Fruit fly (Drosophila melanogaster) whole organism, embryonic: Measurements from ENCODE around the gene Cpr11A.

Source experiments
- B-H1 ChIP-seq: fragments of 200-800 bp; sonication (Bioruptor generic); IDR thresholded peaks from 3 replicates; pipeline ENCODE4 v1.3.6; 2022; ENCODE audit warnings: missing biosample characterization, missing genetic modification characterization
- CG1233 ChIP-seq: fragments of 200-800 bp; sonication (Bioruptor generic); optimal IDR thresholded peaks from 4 replicates; lab custom pipeline; 2018; ENCODE audit warnings: missing biosample characterization, mild to moderate bottlenecking, missing genetic modification characterization
- CG12659 ChIP-seq: fragments of 200-800 bp; sonication (Bioruptor generic); optimal IDR thresholded peaks from 3 replicates; lab custom pipeline; 2017; ENCODE audit warnings: mild to moderate bottlenecking, missing biosample characterization, missing genetic modification reagents, missing genetic modification characterization
- CG12769 ChIP-seq: fragments of 200-800 bp; sonication (Bioruptor generic); optimal IDR thresholded peaks from 2 replicates; lab custom pipeline; 2019; ENCODE audit warnings: missing biosample characterization, mild to moderate bottlenecking, missing genetic modification characterization, moderate library complexity
- CG15601 ChIP-seq: fragments of 200-800 bp; sonication (Bioruptor generic); optimal IDR thresholded peaks from 3 replicates; lab custom pipeline; 2019; ENCODE audit warnings: missing biosample characterization, mild to moderate bottlenecking, missing genetic modification characterization, moderate library complexity
- CG17385 ChIP-seq: fragments of 200-800 bp; sonication (Bioruptor generic); optimal IDR thresholded peaks from 3 replicates; lab custom pipeline; 2018; ENCODE audit warnings: missing biosample characterization, mild to moderate bottlenecking, missing genetic modification characterization
- CG18476 ChIP-seq: fragments of 200-800 bp; sonication (Bioruptor generic); optimal IDR thresholded peaks from 2 replicates; lab custom pipeline; 2016; ENCODE audit warnings: missing biosample characterization, mild to moderate bottlenecking, missing genetic modification characterization
- CG2712 ChIP-seq: fragments of 200-800 bp; optimal IDR thresholded peaks from 3 replicates; lab custom pipeline; 2019; ENCODE audit warnings: missing biosample characterization, mild to moderate bottlenecking, missing genetic modification characterization, moderate library complexity
- CG30431 ChIP-seq: fragments of 200-800 bp; sonication (Bioruptor generic); optimal IDR thresholded peaks from 2 replicates; lab custom pipeline; 2017; ENCODE audit warnings: missing biosample characterization, missing genetic modification characterization
- CG32772 ChIP-seq: fragments of 200-800 bp; sonication (Bioruptor generic); IDR thresholded peaks from 2 replicates; pipeline ENCODE4 v1.3.6; 2022; ENCODE audit warnings: missing biosample characterization, missing genetic modification characterization
- CG4282 ChIP-seq: fragments of 200-800 bp; sonication (Bioruptor generic); optimal IDR thresholded peaks from 2 replicates; lab custom pipeline; 2016; ENCODE audit warnings: missing biosample characterization, missing genetic modification characterization
- CG4360 ChIP-seq: fragments of 200-800 bp; sonication (Bioruptor generic); IDR thresholded peaks from 2 replicates; pipeline ENCODE4 v1.3.6; 2022; ENCODE audit warnings: missing biosample characterization, missing genetic modification characterization
- CG4820 ChIP-seq: fragments of 200-800 bp; sonication (Bioruptor generic); optimal IDR thresholded peaks from 3 replicates; lab custom pipeline; 2016; ENCODE audit warnings: missing biosample characterization, missing genetic modification characterization
- CG6689 ChIP-seq: fragments of 200-800 bp; sonication (Bioruptor generic); IDR thresholded peaks from 2 replicates; pipeline ENCODE4 v1.3.6; 2022; ENCODE audit warnings: missing biosample characterization, missing genetic modification characterization
- CG7745 ChIP-seq: fragments of 200-800 bp; sonication (Bioruptor generic); optimal IDR thresholded peaks from 2 replicates; lab custom pipeline; 2018; ENCODE audit warnings: missing biosample characterization, mild to moderate bottlenecking, missing genetic modification characterization, moderate library complexity
- CG9932 ChIP-seq: fragments of 200-800 bp; sonication (Bioruptor generic); IDR thresholded peaks from 2 replicates; pipeline ENCODE4 v1.3.6; 2022; ENCODE audit warnings: missing biosample characterization, missing genetic modification characterization
- CoRest ChIP-seq: fragments of 200-800 bp; sonication (Bioruptor generic); optimal IDR thresholded peaks from 3 replicates; lab custom pipeline; 2018; ENCODE audit warnings: missing biosample characterization, mild to moderate bottlenecking, missing genetic modification characterization, moderate library complexity
- D19B ChIP-seq: fragments of 200-800 bp; sonication (Bioruptor generic); optimal IDR thresholded peaks from 2 replicates; lab custom pipeline; 2017; ENCODE audit warnings: missing biosample characterization, mild to moderate bottlenecking, missing genetic modification characterization
- Deaf1 ChIP-seq: fragments of 200-800 bp; optimal IDR thresholded peaks from 3 replicates; lab custom pipeline; 2019; ENCODE audit warnings: missing biosample characterization, mild to moderate bottlenecking, missing genetic modification characterization, moderate library complexity
- Gsc ChIP-seq: fragments of 200-800 bp; sonication (Bioruptor generic); IDR thresholded peaks from 2 replicates; pipeline ENCODE4 v1.3.6; 2022; ENCODE audit warnings: missing biosample characterization, missing genetic modification characterization
- Hr78 ChIP-seq, 2 experiments: fragments of 200-800 bp in 1 of 2; fragments of >200 bp in 1 of 2; sonication (Bioruptor generic) in 1 of 2; optimal IDR thresholded peaks; 2 replicates each; lab custom pipeline; 2017 to 2019; ENCODE audit warnings: missing biosample characterization in 2 of 2, missing genetic modification characterization in 2 of 2, mild to moderate bottlenecking in 1 of 2, moderate library complexity in 1 of 2
- MESR4 ChIP-seq: fragments of 200-800 bp; sonication (Bioruptor generic); optimal IDR thresholded peaks from 2 replicates; lab custom pipeline; 2018; ENCODE audit warnings: missing biosample characterization, mild to moderate bottlenecking, missing genetic modification characterization, moderate library complexity
- NC2β ChIP-seq: fragments of 200-800 bp; sonication (Bioruptor generic); optimal IDR thresholded peaks from 2 replicates; lab custom pipeline; 2016; ENCODE audit warnings: missing biosample characterization, missing genetic modification characterization
- Rfx ChIP-seq: fragments of 200-800 bp; sonication (Bioruptor generic); IDR thresholded peaks from 2 replicates; pipeline ENCODE4 v1.3.6; 2022; ENCODE audit warnings: missing biosample characterization, missing genetic modification characterization
- Side ChIP-seq: fragments of 200-800 bp; sonication (Bioruptor generic); optimal IDR thresholded peaks from 2 replicates; lab custom pipeline; 2016; ENCODE audit warnings: missing biosample characterization, missing genetic modification characterization
- Sox100B ChIP-seq: fragments of 200-800 bp; sonication (Bioruptor generic); optimal IDR thresholded peaks from 3 replicates; lab custom pipeline; 2018; ENCODE audit warnings: missing biosample characterization, mild to moderate bottlenecking, missing genetic modification characterization
- Ssrp ChIP-seq: fragments of 200-800 bp; sonication (Bioruptor generic); optimal IDR thresholded peaks from 2 replicates; lab custom pipeline; 2018; ENCODE audit warnings: missing biosample characterization, mild to moderate bottlenecking, missing genetic modification characterization, moderate library complexity
- Xrp1 ChIP-seq: fragments of 200-800 bp; sonication (Bioruptor generic); IDR thresholded peaks from 2 replicates; pipeline ENCODE4 v1.3.6; 2022; ENCODE audit warnings: missing biosample characterization, missing genetic modification characterization
- ap ChIP-seq: fragments of 200-800 bp; sonication (Bioruptor generic); IDR thresholded peaks from 2 replicates; pipeline ENCODE4 v1.3.6; 2022; ENCODE audit warnings: missing biosample characterization, missing genetic modification characterization
- cato ChIP-seq: fragments of 200-800 bp; sonication (Bioruptor generic); optimal IDR thresholded peaks from 2 replicates; lab custom pipeline; 2016; ENCODE audit warnings: missing biosample characterization, missing genetic modification characterization, borderline replicate concordance
- crol ChIP-seq: fragments of 200-800 bp; sonication (Bioruptor generic); IDR thresholded peaks from 2 replicates; pipeline ENCODE4 v1.3.6; 2022; ENCODE audit warnings: missing biosample characterization, missing genetic modification characterization
- cwo ChIP-seq: fragments of 200-800 bp; sonication (Bioruptor generic); optimal IDR thresholded peaks from 3 replicates; lab custom pipeline; 2017; ENCODE audit warnings: missing biosample characterization, missing genetic modification characterization, mild to moderate bottlenecking, moderate library complexity, missing genetic modification reagents
- danr ChIP-seq: fragments of 200-800 bp; sonication (Bioruptor generic); IDR thresholded peaks from 2 replicates; pipeline ENCODE4 v1.3.6; 2022; ENCODE audit warnings: missing biosample characterization, missing genetic modification characterization
- dmrt11E ChIP-seq: fragments of 200-800 bp; sonication (Bioruptor generic); optimal IDR thresholded peaks from 3 replicates; lab custom pipeline; 2018; ENCODE audit warnings: missing biosample characterization, mild to moderate bottlenecking, missing genetic modification characterization, moderate library complexity
- dysf ChIP-seq: fragments of 200-800 bp; sonication (Bioruptor generic); IDR thresholded peaks from 3 replicates; pipeline ENCODE4 v1.3.6; 2022; ENCODE audit warnings: missing biosample characterization, missing genetic modification characterization
- eve ChIP-seq, 2 experiments: fragments of >200 bp; optimal IDR thresholded peaks; 2 replicates each; lab custom pipeline; 2017; ENCODE audit warnings: missing biosample characterization in 2 of 2, missing genetic modification characterization in 2 of 2
- fd3F ChIP-seq: fragments of 200-800 bp; sonication (Bioruptor generic); optimal IDR thresholded peaks from 2 replicates; lab custom pipeline; 2018; ENCODE audit warnings: missing biosample characterization, mild to moderate bottlenecking, missing genetic modification characterization, moderate library complexity
- gcm2 ChIP-seq: fragments of 200-800 bp; sonication (Bioruptor generic); optimal IDR thresholded peaks from 2 replicates; lab custom pipeline; 2016; ENCODE audit warnings: missing biosample characterization, missing genetic modification characterization
- gro ChIP-seq: fragments of 200-800 bp; sonication (Bioruptor generic); optimal IDR thresholded peaks from 2 replicates; lab custom pipeline; 2016; ENCODE audit warnings: missing biosample characterization, missing genetic modification characterization
- lov ChIP-seq, 2 experiments: fragments of 200-800 bp in 1 of 2; fragments of >200 bp in 1 of 2; sonication (Bioruptor generic) in 1 of 2; IDR thresholded peaks in 1 of 2; optimal IDR thresholded peaks in 1 of 2; 2 replicates in 1 of 2; 3 replicates in 1 of 2; pipeline versions ENCODE4 v1.3.6 to Lab custom; 2017 to 2022; ENCODE audit warnings: missing biosample characterization in 1 of 2, missing genetic modification characterization in 1 of 2
- mirr ChIP-seq: fragments of 200-800 bp; sonication (Bioruptor generic); optimal IDR thresholded peaks from 3 replicates; lab custom pipeline; 2018; ENCODE audit warnings: missing biosample characterization, mild to moderate bottlenecking, missing genetic modification characterization
- odd ChIP-seq: fragments of 200-800 bp; sonication (Bioruptor generic); optimal IDR thresholded peaks from 2 replicates; lab custom pipeline; 2017; ENCODE audit warnings: missing biosample characterization, mild to moderate bottlenecking, missing genetic modification characterization
- onecut ChIP-seq: fragments of 200-800 bp; sonication (Bioruptor generic); IDR thresholded peaks from 2 replicates; pipeline ENCODE4 v1.3.6; 2022; ENCODE audit warnings: missing biosample characterization, missing genetic modification characterization
- seq ChIP-seq: fragments of 200-800 bp; sonication (Bioruptor generic); IDR thresholded peaks from 2 replicates; pipeline ENCODE4 v1.3.6; 2022; ENCODE audit warnings: missing biosample characterization, missing genetic modification characterization
- slbo ChIP-seq: fragments of 200-800 bp; sonication (Bioruptor generic); IDR thresholded peaks from 2 replicates; pipeline ENCODE4 v1.3.6; 2022; ENCODE audit warnings: missing biosample characterization, missing genetic modification characterization
- sob ChIP-seq: fragments of 200-800 bp; sonication (Bioruptor generic); IDR thresholded peaks from 2 replicates; pipeline ENCODE4 v1.3.6; 2022; ENCODE audit warnings: missing biosample characterization, missing genetic modification characterization
- sug ChIP-seq: fragments of 200-800 bp; optimal IDR thresholded peaks from 2 replicates; lab custom pipeline; 2019; ENCODE audit warnings: missing biosample characterization, mild to moderate bottlenecking, missing genetic modification characterization, moderate library complexity
- tx ChIP-seq: fragments of 200-800 bp; sonication (Bioruptor generic); optimal IDR thresholded peaks from 2 replicates; lab custom pipeline; 2016; ENCODE audit warnings: missing biosample characterization, missing genetic modification characterization
- zf30C ChIP-seq: fragments of 200-800 bp; sonication (Bioruptor generic); optimal IDR thresholded peaks from 3 replicates; lab custom pipeline; 2018; ENCODE audit warnings: missing biosample characterization, mild to moderate bottlenecking, missing genetic modification characterization

Cpr11A gene

dm6 chrX:12470187-12470931, 16.4 kb upstream of the Cpr11A start (continued):
- TF ChIP-seq ap (GFP tag; lab: Robert Waterston, UW): peak; percentile 37; the same call in 1 of the 2 replicates
- peak; percentile 56 for TF ChIP-seq CG1233 (GFP tag; lab: Kevin White, UChicago)
- TF ChIP-seq sob (GFP tag; lab: Robert Waterston, UW): peak; percentile 32; the same call in 1 of the 2 replicates
- TF ChIP-seq CG18476 (GFP tag; lab: Kevin White, UChicago): peak; percentile 4
- TF ChIP-seq Xrp1 (GFP tag; lab: Robert Waterston, UW): peak; percentile 69
- TF ChIP-seq sug (tag; lab: Kevin White, UChicago): peak; percentile 44
- TF ChIP-seq slbo: peak; percentile 86
- 0 out of 2 replicates have a peak, but pooled peaks have one; percentile 25 for TF ChIP-seq CG4360 (GFP tag; lab: Robert Waterston, UW)
- TF ChIP-seq odd (GFP tag; lab: Kevin White, UChicago): no peak
- TF ChIP-seq eve (GFP tag; optimal IDR thresholded peaks at IDR 0.05; lab: Kevin White, UChicago): no peak
- TF ChIP-seq CG6689 (GFP tag; lab: Robert Waterston, UW): peak; percentile 77
- TF ChIP-seq CG12769 (tag; lab: Kevin White, UChicago): peak; percentile 69
- peak; percentile 45 for TF ChIP-seq CG2712 (tag; lab: Kevin White, UChicago)
- TF ChIP-seq dysf (GFP tag; lab: Robert Waterston, UW): peak; percentile 73
- TF ChIP-seq Rfx (GFP tag; lab: Robert Waterston, UW): peak; percentile 84
- peak; percentile 58 for TF ChIP-seq CG12659 (GFP tag; lab: Kevin White, UChicago)
- TF ChIP-seq CG15601 (tag; lab: Kevin White, UChicago): peak; percentile 21
- no peak for TF ChIP-seq Side (GFP tag; lab: Kevin White, UChicago)
- TF ChIP-seq CG17385 (GFP tag; lab: Kevin White, UChicago): peak; percentile 66
- TF ChIP-seq crol (GFP tag; lab: Robert Waterston, UW): peak; percentile 82
- TF ChIP-seq CG7745 (tag; lab: Kevin White, UChicago): no peak
- TF ChIP-seq MESR4 (GFP tag; lab: Kevin White, UChicago): no peak
- TF ChIP-seq danr (GFP tag; lab: Robert Waterston, UW): 0 out of 2 replicates have a peak, but pooled peaks have one; percentile 40
- TF ChIP-seq zf30C (GFP tag; lab: Kevin White, UChicago): no peak
- TF ChIP-seq onecut (GFP tag; lab: Robert Waterston, UW): 0 out of 2 replicates have a peak, but pooled peaks have one; percentile 14
- TF ChIP-seq Ssrp: peak; percentile 52
- TF ChIP-seq lov (optimal IDR thresholded peaks at IDR 0.05; lab: Kevin White, UChicago): no peak
- TF ChIP-seq lov (GFP tag; IDR thresholded peaks at IDR 0.05; lab: Robert Waterston, UW): no peak
- no peak for TF ChIP-seq gcm2 (GFP tag; lab: Kevin White, UChicago)
- TF ChIP-seq Gsc: no peak; the same call in 1 of the 2 replicates
- no peak for TF ChIP-seq NC2β
- TF ChIP-seq Sox100B (GFP tag; lab: Kevin White, UChicago): peak; percentile 65
- TF ChIP-seq D19B (GFP tag; lab: Kevin White, UChicago): peak; percentile 49
- TF ChIP-seq seq (GFP tag; lab: Robert Waterston, UW): peak; percentile 67
- TF ChIP-seq CG9932 (GFP tag; lab: Robert Waterston, UW): peak; percentile 80
- peak; percentile 10 for TF ChIP-seq CG30431
- TF ChIP-seq dmrt11E (tag; lab: Kevin White, UChicago): no peak
- TF ChIP-seq gro: no peak
- TF ChIP-seq cato: no peak
- peak; percentile 44 for TF ChIP-seq mirr (GFP tag; lab: Kevin White, UChicago)
- no peak for TF ChIP-seq Hr78 (GFP tag; optimal IDR thresholded peaks at IDR 0.05; lab: Kevin White, UChicago)
- TF ChIP-seq fd3F: peak; percentile 73
- TF ChIP-seq CG4282: no peak
- TF ChIP-seq CG32772 (GFP tag; lab: Robert Waterston, UW): peak; percentile 45
- no peak for TF ChIP-seq tx (GFP tag; lab: Kevin White, UChicago)
- TF ChIP-seq CoRest (tag; lab: Kevin White, UChicago): peak; percentile 69
- TF ChIP-seq B-H1: peak; percentile 12; the same call in 1 of the 3 replicates
- TF ChIP-seq cwo (GFP tag; lab: Kevin White, UChicago): peak; percentile 62
- peak; percentile 18 for TF ChIP-seq CG4820 (GFP tag; lab: Kevin White, UChicago)
- TF ChIP-seq Deaf1 (tag; lab: Kevin White, UChicago): peak; percentile 31
